Fruit fly (Drosophila melanogaster): Measurements from ENCODE around the gene cocoon.
A peak's percentile ranks its signal among the peaks of the same experiment; 100 is the strongest.

Gene cocoon

dm6 chr3L:15508233-15508632, 34.3 kb upstream of the cocoon start, which contains the start of gene CG7841 (continued):
- TF ChIP-seq trem (tag; optimal IDR thresholded peaks at IDR 0.05) (peak; percentile 97), gt (GFP tag; IDR thresholded peaks at IDR 0.05) (peak; percentile 66), CG3163 (GFP tag; optimal IDR thresholded peaks at IDR 0.05) (peak; percentile 88), hth (optimal IDR thresholded peaks at IDR 0.05) (no peak), PHDP (tag; optimal IDR thresholded peaks at IDR 0.05) (peak; percentile 99), CG15479 (GFP tag; optimal IDR thresholded peaks at IDR 0.05) (peak; percentile 48), CG17385 (GFP tag; optimal IDR thresholded peaks at IDR 0.05) (peak; percentile 97), crc (GFP tag; optimal IDR thresholded peaks at IDR 0.05) (peak; percentile 97), NK7.1 (GFP tag; optimal IDR thresholded peaks at IDR 0.05) (peak; percentile 97), HLH54F (GFP tag; optimal IDR thresholded peaks at IDR 0.05) (peak; percentile 97), Lpt (GFP tag; optimal IDR thresholded peaks at IDR 0.05) (no peak), CG2875 (GFP tag; optimal IDR thresholded peaks at IDR 0.05) (peak; percentile 97), crol (GFP tag; IDR thresholded peaks at IDR 0.05) (peak; percentile 58; the same call in 1 of the 2 replicates), lola (GFP tag; optimal IDR thresholded peaks at IDR 0.05) (peak in 1 of 3 experiments; percentile 98), CG15073 (GFP tag; optimal IDR thresholded peaks at IDR 0.05) (peak; percentile 61), Poxn (GFP tag; IDR thresholded peaks at IDR 0.05) (no peak), wdn (GFP tag; IDR thresholded peaks at IDR 0.05) (peak; percentile 93), CG4707 (GFP tag; optimal IDR thresholded peaks at IDR 0.05) (peak; percentile 96), Trl (optimal IDR thresholded peaks at IDR 0.05) (no peak), Trl (GFP tag; optimal IDR thresholded peaks at IDR 0.05) (peak; percentile 97), CG34422 (GFP tag; IDR thresholded peaks at IDR 0.05) (peak; percentile 94), abd-A (tag; optimal IDR thresholded peaks at IDR 0.05) (peak; percentile 95), CG4730 (GFP tag; IDR thresholded peaks at IDR 0.05) (peak; percentile 84; the same call in 1 of the 2 replicates), ems (GFP tag; optimal IDR thresholded peaks at IDR 0.05) (peak; percentile 97), CG8359 (GFP tag; optimal IDR thresholded peaks at IDR 0.05; ENCODE audit: borderline replicate concordance) (peak; percentile 92), Doc2 (GFP tag; IDR thresholded peaks at IDR 0.05) (no peak), Lim3 (GFP tag; IDR thresholded peaks at IDR 0.05) (no peak; the same call in 1 of the 2 replicates), B-H1 (GFP tag; IDR thresholded peaks at IDR 0.05) (peak; percentile 91; the same call in 2 of the 3 replicates), mam (GFP tag; optimal IDR thresholded peaks at IDR 0.05) (peak; percentile 96), D19A (tag; optimal IDR thresholded peaks at IDR 0.05) (peak; percentile 97), CG9817 (tag; optimal IDR thresholded peaks at IDR 0.05) (peak; percentile 96), CG7357 (GFP tag; IDR thresholded peaks at IDR 0.05) (peak; percentile 83), sisA (GFP tag; IDR thresholded peaks at IDR 0.05) (no peak; the same call in 1 of the 2 replicates), stc (GFP tag; IDR thresholded peaks at IDR 0.05) (peak; percentile 97), CG16815 (GFP tag; optimal IDR thresholded peaks at IDR 0.05) (peak; percentile 87), CG5953 (GFP tag; IDR thresholded peaks at IDR 0.05) (peak; percentile 93), Mrtf (GFP tag; IDR thresholded peaks at IDR 0.05) (no peak; the same call in 2 of the 3 replicates), dati (GFP tag; IDR thresholded peaks at IDR 0.05) (peak; percentile 87; the same call in 1 of the 2 replicates), sens (GFP tag) (peak; percentile 99), pros (GFP tag; optimal IDR thresholded peaks at IDR 0.05) (peak; percentile 93), CG17568 (GFP tag; optimal IDR thresholded peaks at IDR 0.05) (peak; percentile 98), B-H2 (GFP tag; optimal IDR thresholded peaks at IDR 0.05) (peak; percentile 99), HLHmδ (GFP tag; optimal IDR thresholded peaks at IDR 0.05) (peak; percentile 14), CG15269 (tag; optimal IDR thresholded peaks at IDR 0.05) (peak; percentile 98), CG3838 (GFP tag; optimal IDR thresholded peaks at IDR 0.05) (peak; percentile 91), Sox102F (GFP tag; optimal IDR thresholded peaks at IDR 0.05) (peak; percentile 97), CG13624 (GFP tag; optimal IDR thresholded peaks at IDR 0.05) (peak; percentile 97), ewg (GFP tag; optimal IDR thresholded peaks at IDR 0.05) (peak; percentile 92), slp2 (GFP tag; optimal IDR thresholded peaks at IDR 0.05) (peak; percentile 92), CG14667 (GFP tag; IDR thresholded peaks at IDR 0.05) (no peak; the same call in 1 of the 2 replicates), cad (GFP tag; optimal IDR thresholded peaks at IDR 0.05) (no peak), Side (GFP tag; optimal IDR thresholded peaks at IDR 0.05) (peak; percentile 98)
